Fruit fly (Drosophila melanogaster): ENCODE measurements around the gene ttk.

ttk gene

dm6 chr3R:31777482-31778165 lies 64.0 kb downstream of the ttk start (continued):
- TF ChIP-seq stwl (tag; optimal IDR thresholded peaks at IDR 0.05) = no peak
- TF ChIP-seq NC2β (GFP tag; optimal IDR thresholded peaks at IDR 0.05) = no peak
- TF ChIP-seq CG15514 (GFP tag; optimal IDR thresholded peaks at IDR 0.05) = peak; percentile 16
- TF ChIP-seq ro (GFP tag; IDR thresholded peaks at IDR 0.05) = no peak
- no peak for TF ChIP-seq sna (GFP tag; IDR thresholded peaks at IDR 0.05; ENCODE audit: partially characterized antibody)
- TF ChIP-seq CG30020 (tag; optimal IDR thresholded peaks at IDR 0.05) = no peak
- TF ChIP-seq dimm (GFP tag; IDR thresholded peaks at IDR 0.05) = no peak
- TF ChIP-seq Opbp (GFP tag; IDR thresholded peaks at IDR 0.05; ENCODE audit: partially characterized antibody) = no peak
- TF ChIP-seq slou (GFP tag; optimal IDR thresholded peaks at IDR 0.05) = no peak
- no peak for TF ChIP-seq fru (optimal IDR thresholded peaks at IDR 0.05)
- TF ChIP-seq Ssrp (tag; optimal IDR thresholded peaks at IDR 0.05) = no peak
- TF ChIP-seq gem (tag; optimal IDR thresholded peaks at IDR 0.05) = no peak
- no peak for TF ChIP-seq tap (tag; optimal IDR thresholded peaks at IDR 0.05)
- peak; percentile 49; the same call in 1 of the 2 replicates for TF ChIP-seq MBD-R2 (GFP tag; IDR thresholded peaks at IDR 0.05)
- TF ChIP-seq Poxn (GFP tag; IDR thresholded peaks at IDR 0.05) = no peak
- TF ChIP-seq Sry-β (GFP tag; optimal IDR thresholded peaks at IDR 0.05) = no peak
- TF ChIP-seq D19B (GFP tag; optimal IDR thresholded peaks at IDR 0.05) = no peak
- TF ChIP-seq Elba2 (GFP tag; optimal IDR thresholded peaks at IDR 0.05) = no peak
- TF ChIP-seq CG10979 (tag; optimal IDR thresholded peaks at IDR 0.05) = no peak
- TF ChIP-seq onecut (GFP tag; IDR thresholded peaks at IDR 0.05) = peak; percentile 99
- no peak for TF ChIP-seq CG32767 (GFP tag; IDR thresholded peaks at IDR 0.05)
- no peak for TF ChIP-seq CG10462 (GFP tag; optimal IDR thresholded peaks at IDR 0.05)
- no peak for TF ChIP-seq CG6791 (GFP tag; IDR thresholded peaks at IDR 0.05; ENCODE audit: partially characterized antibody)
- no peak for TF ChIP-seq Camta (GFP tag; optimal IDR thresholded peaks at IDR 0.05)
- TF ChIP-seq CG7839 (tag; optimal IDR thresholded peaks at IDR 0.05) = no peak
- TF ChIP-seq exex (tag; optimal IDR thresholded peaks at IDR 0.05) = peak; percentile 45
- TF ChIP-seq inv (GFP tag; IDR thresholded peaks at IDR 0.05; ENCODE audit: partially characterized antibody) = no peak
- TF ChIP-seq dan (GFP tag; IDR thresholded peaks at IDR 0.05) = no peak
- TF ChIP-seq CG18476 (GFP tag; optimal IDR thresholded peaks at IDR 0.05) = no peak
- no peak for TF ChIP-seq al (GFP tag; IDR thresholded peaks at IDR 0.05)
- TF ChIP-seq insv (GFP tag; optimal IDR thresholded peaks at IDR 0.05) = no peak
- TF ChIP-seq CG13296 (GFP tag; optimal IDR thresholded peaks at IDR 0.05) = no peak
- no peak for TF ChIP-seq Stat92E (GFP tag; optimal IDR thresholded peaks at IDR 0.05)
- TF ChIP-seq CG1233 (GFP tag; optimal IDR thresholded peaks at IDR 0.05) = peak; percentile 21
- TF ChIP-seq NC2α (GFP tag; optimal IDR thresholded peaks at IDR 0.05) = no peak
- TF ChIP-seq wek (GFP tag; optimal IDR thresholded peaks at IDR 0.05) = no peak
- no peak for TF ChIP-seq CG18011 (GFP tag; optimal IDR thresholded peaks at IDR 0.05)
- TF ChIP-seq Sox100B (GFP tag; optimal IDR thresholded peaks at IDR 0.05) = no peak
- TF ChIP-seq repo (GFP tag; optimal IDR thresholded peaks at IDR 0.05) = no peak
- TF ChIP-seq CG4854 (GFP tag; optimal IDR thresholded peaks at IDR 0.05) = no peak
- TF ChIP-seq CG32532 (GFP tag; IDR thresholded peaks at IDR 0.05) = no peak; the same call in 1 of the 2 replicates
- TF ChIP-seq br (optimal IDR thresholded peaks at IDR 0.05) = no peak
- TF ChIP-seq gcm2 (GFP tag; optimal IDR thresholded peaks at IDR 0.05) = no peak
- no peak for TF ChIP-seq CG4424 (GFP tag; optimal IDR thresholded peaks at IDR 0.05)
- TF ChIP-seq Sry-δ (GFP tag; optimal IDR thresholded peaks at IDR 0.05) = no peak
- TF ChIP-seq stc (GFP tag; IDR thresholded peaks at IDR 0.05) = peak; percentile 10; the same call in 1 of the 2 replicates
- peak; percentile 55 for TF ChIP-seq nerfin-1 (tag; optimal IDR thresholded peaks at IDR 0.05)
- TF ChIP-seq ash1 (GFP tag; optimal IDR thresholded peaks at IDR 0.05) = no peak
- no peak for TF ChIP-seq Dip2 (GFP tag; IDR thresholded peaks at IDR 0.05)
- TF ChIP-seq Pdp1 (GFP tag; optimal IDR thresholded peaks at IDR 0.05) = no peak

All from whole organism, embryonic.